Worm (Caenorhabditis elegans) whole organism, L3 larva: ENCODE results near the gene F36A4.1.

Source experiments
- aly-2 ChIP-seq: fragments of 150-350 bp; optimal IDR thresholded peaks from 2 replicates; lab custom pipeline; 2014; ENCODE audit warnings: missing biosample characterization, missing genetic modification characterization
- elt-2 ChIP-seq: sonication (generic microtip); optimal IDR thresholded peaks from 2 replicates; lab custom pipeline; 2016; ENCODE audit warnings: missing genetic modification reagents, mild to moderate bottlenecking, missing genetic modification characterization, missing compliant biosample characterization
- elt-3 ChIP-seq, 3 experiments: fragments of 150-350 bp in 1 of 3; sonication (generic microtip) in 2 of 3; optimal IDR thresholded peaks; 2 replicates in 2 of 3; 4 replicates in 1 of 3; lab custom pipeline; 2014 to 2017; ENCODE audit warnings: missing biosample characterization in 3 of 3, missing genetic modification characterization in 3 of 3
- lin-15B ChIP-seq: fragments of 150-350 bp; optimal IDR thresholded peaks from 2 replicates; lab custom pipeline; 2014; ENCODE audit warnings: missing biosample characterization, missing genetic modification characterization
- mml-1 ChIP-seq: fragments of 150-350 bp; sonication (generic microtip); optimal IDR thresholded peaks from 3 replicates; lab custom pipeline; 2014; ENCODE audit warnings: missing biosample characterization, missing genetic modification characterization
- nhr-12 ChIP-seq: fragments of 150-350 bp; optimal IDR thresholded peaks from 2 replicates; lab custom pipeline; 2014; ENCODE audit warnings: missing biosample characterization, missing genetic modification characterization
- pha-4 ChIP-seq: fragments of 150-350 bp; optimal IDR thresholded peaks from 2 replicates; lab custom pipeline; 2014; ENCODE audit warnings: missing biosample characterization, missing genetic modification reagents, missing genetic modification characterization
- snpc-4 ChIP-seq: fragments of 150-350 bp; optimal IDR thresholded peaks from 2 replicates; lab custom pipeline; 2014; ENCODE audit warnings: missing biosample characterization, missing genetic modification characterization

DNA sequence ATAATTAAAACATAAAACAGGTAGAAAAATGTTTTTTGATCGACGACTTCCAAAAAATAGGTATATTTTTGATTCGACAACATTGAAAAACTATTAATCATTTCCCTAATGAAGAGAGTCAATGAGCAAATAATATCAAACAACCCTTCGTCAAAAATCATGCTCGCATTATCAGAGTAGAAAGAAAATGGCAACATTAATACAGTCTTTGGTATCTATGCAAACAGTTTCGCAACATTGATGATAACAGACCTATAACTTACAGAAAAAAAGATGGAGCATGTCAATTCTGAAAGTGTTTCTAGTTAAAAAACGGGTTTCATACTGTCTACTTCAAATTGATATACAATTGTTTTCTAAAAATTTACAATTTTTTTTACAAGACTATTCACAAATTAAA is 12.7 kb downstream of the F36A4.1 start:
- TF ChIP-seq elt-3 (tag; optimal IDR thresholded peaks at IDR 0.05; lab: Kevin White, UChicago) (no peak), mml-1 (tag; lab: Kevin White, UChicago) (no peak), nhr-12 (tag; lab: Kevin White, UChicago) (no peak), elt-2 (peak; percentile 64), aly-2 (tag; lab: Kevin White, UChicago) (no peak), lin-15B (no peak), pha-4 (tag; lab: Kevin White, UChicago) (no peak), snpc-4 (tag; lab: Kevin White, UChicago) (no peak)
